Fruit fly (Drosophila melanogaster): ENCODE results near the gene Gem3.

Gene Gem3

DNA sequence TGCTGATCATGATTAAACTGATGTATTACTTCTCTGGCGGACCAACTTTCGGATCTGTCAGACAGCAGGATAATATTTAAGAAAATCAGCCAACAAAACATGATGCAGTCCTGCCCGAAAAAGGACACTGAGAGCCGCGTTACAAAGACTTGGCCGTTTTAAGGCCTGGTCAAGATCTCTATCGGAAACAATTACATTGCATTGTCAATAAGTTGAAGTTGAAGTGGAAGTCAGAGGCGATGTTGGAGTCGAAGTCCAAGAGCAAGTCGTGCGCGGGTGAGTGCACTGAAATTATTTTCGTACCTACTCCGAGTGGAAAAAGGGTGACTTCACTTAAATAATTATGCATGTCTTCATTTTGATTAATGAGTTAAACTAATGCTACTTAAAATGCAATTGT, 28.9 kb downstream of the Gem3 start, which contains the start of gene Ir67c:
Gene Ir67c, minus strand, starts transcription at position 101 of the 400 bp plus-strand sequence.
- no peak for TF ChIP-seq fru (GFP tag; optimal IDR thresholded peaks at IDR 0.05)
- no peak for TF ChIP-seq sv (GFP tag; optimal IDR thresholded peaks at IDR 0.05)
- no peak for TF ChIP-seq dsf (GFP tag; optimal IDR thresholded peaks at IDR 0.05; ENCODE audit: borderline replicate concordance)
- no peak for TF ChIP-seq h (GFP tag; optimal IDR thresholded peaks at IDR 0.05)
- no peak for TF ChIP-seq woc (GFP tag; optimal IDR thresholded peaks at IDR 0.05)
- no peak for TF ChIP-seq psq (GFP tag; optimal IDR thresholded peaks at IDR 0.05)
- TF ChIP-seq N (GFP tag; optimal IDR thresholded peaks at IDR 0.05), result no peak
- TF ChIP-seq rgr (GFP tag; optimal IDR thresholded peaks at IDR 0.05), result no peak
- TF ChIP-seq sage (GFP tag; optimal IDR thresholded peaks at IDR 0.05), result no peak
- no peak for TF ChIP-seq br (GFP tag; optimal IDR thresholded peaks at IDR 0.05)
- TF ChIP-seq Dfd (GFP tag; optimal IDR thresholded peaks at IDR 0.05), result no peak
- no peak for TF ChIP-seq pan (optimal IDR thresholded peaks at IDR 0.05)
- no peak for TF ChIP-seq OdsH (GFP tag; optimal IDR thresholded peaks at IDR 0.05)
- no peak for TF ChIP-seq GATAd (GFP tag; optimal IDR thresholded peaks at IDR 0.05)
- TF ChIP-seq Myc (optimal IDR thresholded peaks at IDR 0.05), result no peak
- TF ChIP-seq lola (GFP tag; optimal IDR thresholded peaks at IDR 0.05), result no peak
- TF ChIP-seq jim (GFP tag; optimal IDR thresholded peaks at IDR 0.05), result no peak
- TF ChIP-seq Abd-B (GFP tag; optimal IDR thresholded peaks at IDR 0.05), result no peak
- TF ChIP-seq CG32264 (GFP tag; optimal IDR thresholded peaks at IDR 0.05), result no peak

DNA sequence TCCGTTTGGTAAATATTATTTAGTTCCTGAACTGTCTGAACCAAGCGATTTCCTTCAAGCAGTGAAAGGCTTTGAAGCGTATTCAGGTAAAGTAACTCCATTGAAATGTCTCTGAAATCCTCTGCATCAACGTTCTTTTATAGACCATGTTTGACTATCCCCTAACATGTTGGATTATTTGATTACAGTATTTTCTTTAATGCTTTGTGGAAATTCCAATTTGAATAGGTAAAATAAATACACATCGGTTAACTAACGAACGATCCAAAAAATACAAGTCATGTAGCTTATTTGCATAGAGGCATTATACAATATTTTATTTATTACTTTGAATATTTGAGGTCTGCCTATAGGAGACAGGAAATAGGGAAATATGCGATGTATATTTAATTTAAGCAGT, 31.0 kb downstream of the Gem3 start, which contains the start of gene Ir67b:
Gene Ir67b, minus strand, starts transcription at position 101 of the 400 bp plus-strand sequence.
- TF ChIP-seq Dfd (GFP tag; optimal IDR thresholded peaks at IDR 0.05) (no peak), CG9705 (GFP tag; optimal IDR thresholded peaks at IDR 0.05) (no peak), HLH106 (tag; optimal IDR thresholded peaks at IDR 0.05) (no peak), Abd-B (GFP tag; optimal IDR thresholded peaks at IDR 0.05) (no peak), dsf (GFP tag; optimal IDR thresholded peaks at IDR 0.05; ENCODE audit: borderline replicate concordance) (no peak), Dif (GFP tag; optimal IDR thresholded peaks at IDR 0.05; ENCODE audit: partially characterized antibody) (no peak)

DNA sequence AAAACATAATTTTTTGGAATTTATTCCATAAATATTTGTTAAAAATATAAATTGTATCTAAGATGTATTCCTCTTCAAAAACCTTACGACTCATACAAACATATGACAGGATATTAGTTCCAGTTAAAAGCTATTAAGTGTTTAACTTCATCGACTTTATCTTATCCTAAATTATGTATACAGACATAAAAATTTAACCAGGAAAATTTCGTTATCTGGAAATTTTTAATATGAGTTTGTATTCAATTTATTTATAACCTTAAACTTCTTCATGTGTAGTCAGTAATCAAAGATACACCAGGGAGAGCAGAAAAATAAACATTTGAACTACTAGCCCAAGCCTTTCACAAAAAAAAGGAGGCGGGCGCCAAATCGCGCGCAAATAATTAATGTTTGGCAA, 33.4 kb downstream of the Gem3 start:
- no peak for TF ChIP-seq Jra (GFP tag; optimal IDR thresholded peaks at IDR 0.05)
- TF ChIP-seq Rel (GFP tag; optimal IDR thresholded peaks at IDR 0.05), result no peak
- no peak for TF ChIP-seq Rel (tag; optimal IDR thresholded peaks at IDR 0.05)
- TF ChIP-seq Hr78 (GFP tag; optimal IDR thresholded peaks at IDR 0.05), result no peak
- no peak for TF ChIP-seq psq (GFP tag; optimal IDR thresholded peaks at IDR 0.05)
- TF ChIP-seq CG9705 (GFP tag; optimal IDR thresholded peaks at IDR 0.05), result no peak
- no peak for TF ChIP-seq tai (GFP tag; optimal IDR thresholded peaks at IDR 0.05)

- TF ChIP-seq Hr83 (GFP tag; optimal IDR thresholded peaks at IDR 0.05; ENCODE audit: poor library complexity, severe bottlenecking) (no peak), Mio (GFP tag; optimal IDR thresholded peaks at IDR 0.05) (no peak), Jra (GFP tag; optimal IDR thresholded peaks at IDR 0.05) (no peak), CG32264 (GFP tag; optimal IDR thresholded peaks at IDR 0.05) (no peak), Dfd (GFP tag; optimal IDR thresholded peaks at IDR 0.05) (no peak), ey (GFP tag; optimal IDR thresholded peaks at IDR 0.05) (no peak), CrebA (GFP tag; optimal IDR thresholded peaks at IDR 0.05; ENCODE audit: borderline replicate concordance) (no peak), foxo (GFP tag; optimal IDR thresholded peaks at IDR 0.05) (no peak), Hr78 (GFP tag; optimal IDR thresholded peaks at IDR 0.05) (no peak), dsf (GFP tag; optimal IDR thresholded peaks at IDR 0.05; ENCODE audit: borderline replicate concordance) (no peak), Myc (optimal IDR thresholded peaks at IDR 0.05) (no peak), lola (GFP tag; optimal IDR thresholded peaks at IDR 0.05) (no peak), rgr (GFP tag; optimal IDR thresholded peaks at IDR 0.05) (no peak), tai (GFP tag; optimal IDR thresholded peaks at IDR 0.05) (no peak), Vsx2 (GFP tag; optimal IDR thresholded peaks at IDR 0.05; ENCODE audit: partially characterized antibody) (no peak)
Measured at dm6 chr3L:10428746-10429145, 34.2 kb downstream of the Gem3 start.

DNA sequence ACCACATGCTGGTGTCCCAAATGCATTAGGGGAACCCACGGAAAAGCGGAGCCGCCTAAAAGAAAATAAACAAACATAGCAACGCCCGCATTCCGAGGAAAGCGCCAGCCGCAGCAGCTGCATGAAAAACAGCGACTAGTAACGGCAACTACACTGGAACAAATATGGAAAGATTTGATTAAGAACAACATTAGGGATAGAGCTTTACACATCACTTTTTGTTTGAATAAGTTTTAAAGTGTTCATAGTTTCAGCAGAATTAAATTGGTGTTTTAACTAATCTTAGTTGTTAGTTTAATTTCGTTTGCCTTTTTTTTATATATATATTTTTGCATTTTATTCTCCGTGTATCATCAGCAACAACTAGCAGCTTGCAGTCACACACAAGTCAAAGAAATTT, 34.9 kb downstream of the Gem3 start:
- TF ChIP-seq CG32264 (GFP tag; optimal IDR thresholded peaks at IDR 0.05) (no peak), Hr78 (GFP tag; optimal IDR thresholded peaks at IDR 0.05) (no peak), Dfd (GFP tag; optimal IDR thresholded peaks at IDR 0.05) (no peak), N (GFP tag; optimal IDR thresholded peaks at IDR 0.05) (no peak), fru (GFP tag; optimal IDR thresholded peaks at IDR 0.05) (no peak)
